Worm (Caenorhabditis elegans) whole organism, L4 larva: ENCODE data around the gene T14G11.1.

Source experiments
- ZK337.2 ChIP-seq: fragments of 200-800 bp; sonication (Bioruptor generic); IDR thresholded peaks from 2 replicates; pipeline ENCODE4 v1.3.6; 2022; ENCODE audit warnings: missing genetic modification reagents, missing genetic modification characterization, missing compliant biosample characterization
- aha-1 ChIP-seq: fragments of 150-350 bp; peaks from one replicate; lab custom pipeline; 2014; ENCODE audit warnings: missing biosample characterization, missing genetic modification characterization
- ama-1 ChIP-seq: fragments of 150-350 bp; optimal IDR thresholded peaks from 2 replicates; lab custom pipeline; 2014; ENCODE audit warnings: inconsistent platforms, mixed read lengths
- ceh-28 ChIP-seq: fragments of 150-350 bp; optimal IDR thresholded peaks from 2 replicates; lab custom pipeline; 2014; ENCODE audit warnings: missing biosample characterization, missing genetic modification reagents, missing genetic modification characterization
- ceh-44 ChIP-seq: fragments of 200-800 bp; sonication (Bioruptor generic); IDR thresholded peaks from 2 replicates; pipeline ENCODE4 v1.3.6; 2022; ENCODE audit warnings: missing genetic modification reagents, missing genetic modification characterization, missing compliant biosample characterization
- daf-16 ChIP-seq, 3 experiments: sonication (generic microtip); optimal IDR thresholded peaks; 2 replicates each; lab custom pipeline; 2016 to 2017; ENCODE audit warnings: missing genetic modification characterization in 3 of 3, missing genetic modification reagents in 3 of 3, mild to moderate bottlenecking in 2 of 3, missing compliant biosample characterization in 2 of 3, missing biosample characterization in 1 of 3, moderate library complexity in 1 of 3
- dve-1 ChIP-seq: sonication (generic microtip); optimal IDR thresholded peaks from 2 replicates; lab custom pipeline; 2017; ENCODE audit warnings: antibody characterized with exemption, mild to moderate bottlenecking, missing genetic modification characterization, missing compliant biosample characterization; ENCODE audit not compliant: insufficient read depth
- gei-8 ChIP-seq: fragments of 200-800 bp; sonication (Bioruptor generic); optimal IDR thresholded peaks from 2 replicates; lab custom pipeline; 2018; ENCODE audit warnings: mild to moderate bottlenecking, missing genetic modification characterization, missing compliant biosample characterization
- hlh-11 ChIP-seq: fragments of 200-800 bp; sonication (Bioruptor generic); optimal IDR thresholded peaks from 2 replicates; lab custom pipeline; 2018; ENCODE audit warnings: mild to moderate bottlenecking, missing genetic modification characterization, missing compliant biosample characterization
- hlh-30 ChIP-seq: sonication (generic microtip); optimal IDR thresholded peaks from 2 replicates; lab custom pipeline; 2017; ENCODE audit warnings: antibody characterized with exemption, mild to moderate bottlenecking, missing genetic modification characterization, missing compliant biosample characterization; ENCODE audit not compliant: insufficient read depth
- lin-13 ChIP-seq: fragments of 150-350 bp; optimal IDR thresholded peaks from 2 replicates; lab custom pipeline; 2014; ENCODE audit warnings: missing biosample characterization, missing genetic modification reagents, missing genetic modification characterization
- lin-29 ChIP-seq: fragments of 200-800 bp; sonication (Bioruptor generic); IDR thresholded peaks from 2 replicates; pipeline ENCODE4 v1.3.6; 2022; ENCODE audit warnings: missing genetic modification reagents, missing genetic modification characterization, missing compliant biosample characterization
- mep-1 ChIP-seq: fragments of 150-350 bp; sonication (generic microtip); optimal IDR thresholded peaks from 3 replicates; lab custom pipeline; 2014; ENCODE audit warnings: missing biosample characterization, missing genetic modification characterization
- mes-2 ChIP-seq: sonication (generic microtip); optimal IDR thresholded peaks from 2 replicates; lab custom pipeline; 2016; ENCODE audit warnings: missing genotype, mild to moderate bottlenecking, missing genetic modification characterization, missing compliant biosample characterization; ENCODE audit not compliant: poor library complexity, severe bottlenecking
- mxl-3 ChIP-seq: fragments of 200-800 bp; sonication (Bioruptor generic); optimal IDR thresholded peaks from 2 replicates; lab custom pipeline; 2018; ENCODE audit warnings: mild to moderate bottlenecking, missing genetic modification characterization, missing compliant biosample characterization
- nhr-11 ChIP-seq: fragments of 150-350 bp; optimal IDR thresholded peaks from 2 replicates; lab custom pipeline; 2014; ENCODE audit warnings: missing biosample characterization, missing genetic modification characterization
- nhr-25 ChIP-seq: sonication (generic microtip); optimal IDR thresholded peaks from 2 replicates; lab custom pipeline; 2017; ENCODE audit warnings: missing genetic modification characterization, mild to moderate bottlenecking, missing compliant biosample characterization, antibody characterized with exemption, moderate library complexity, borderline replicate concordance; ENCODE audit not compliant: insufficient read depth
- nhr-28 ChIP-seq: fragments of 150-350 bp; optimal IDR thresholded peaks from 2 replicates; lab custom pipeline; 2014; ENCODE audit warnings: missing biosample characterization, missing genetic modification characterization
- pha-4 ChIP-seq, 2 experiments: fragments of 150-350 bp in 1 of 2; fragments of 200-800 bp in 1 of 2; sonication (Bioruptor generic) in 1 of 2; IDR thresholded peaks in 1 of 2; optimal IDR thresholded peaks in 1 of 2; 2 replicates each; pipeline versions ENCODE4 v1.3.6 to Lab custom; 2014 to 2022; ENCODE audit warnings: missing genetic modification characterization in 2 of 2, missing genetic modification reagents in 2 of 2, missing biosample characterization in 1 of 2, missing compliant biosample characterization in 1 of 2
- rbr-2 ChIP-seq: sonication (generic microtip); optimal IDR thresholded peaks from 2 replicates; lab custom pipeline; 2016; ENCODE audit warnings: missing genotype, missing genetic modification characterization, missing compliant biosample characterization
- set-16 ChIP-seq: fragments of 200-800 bp; sonication (Bioruptor generic); IDR thresholded peaks from 2 replicates; pipeline ENCODE4 v1.3.6; 2022; ENCODE audit warnings: missing genetic modification reagents, missing genetic modification characterization, missing compliant biosample characterization
- tra-1 ChIP-seq: fragments of 200-800 bp; sonication (Bioruptor generic); IDR thresholded peaks from 2 replicates; pipeline ENCODE4 v1.3.6; 2022; ENCODE audit warnings: missing genetic modification reagents, missing genetic modification characterization, missing compliant biosample characterization
- unc-39 ChIP-seq: sonication (generic microtip); optimal IDR thresholded peaks from 2 replicates; lab custom pipeline; 2017; ENCODE audit warnings: missing biosample characterization, missing genetic modification characterization
- unc-62 ChIP-seq, 3 experiments: fragments of 150-350 bp in 1 of 3; sonication (generic microtip); optimal IDR thresholded peaks in 2 of 3; peaks in 1 of 3; 1 replicate in 1 of 3; 2 replicates in 2 of 3; lab custom pipeline; 2014 to 2017; ENCODE audit warnings: missing biosample characterization in 3 of 3, missing genetic modification characterization in 3 of 3, missing genetic modification reagents in 3 of 3, missing genotype in 1 of 3
- zag-1 ChIP-seq: fragments of 150-350 bp; optimal IDR thresholded peaks from 2 replicates; lab custom pipeline; 2014; ENCODE audit warnings: missing biosample characterization, missing genetic modification characterization

T14G11.1 gene

ce11 chrX:2698197-2698800, 9.5 kb downstream of the T14G11.1 start (continued):
- peak; percentile 54; the same call in 1 of the 2 replicates for TF ChIP-seq pha-4 (GFP tag; IDR thresholded peaks at IDR 0.05; lab: Robert Waterston, UW)
- no peak for TF ChIP-seq pha-4 (tag; optimal IDR thresholded peaks at IDR 0.05; lab: Kevin White, UChicago)
- TF ChIP-seq ceh-28: no peak
- TF ChIP-seq mes-2 (tag; lab: Kevin White, UChicago): peak; percentile 57
- no peak for TF ChIP-seq unc-39 (tag; lab: Kevin White, UChicago)

ce11 chrX:2700649-2701048, 11.9 kb downstream of the T14G11.1 start:
- no peak for TF ChIP-seq gei-8 (GFP tag; lab: Kevin White, UChicago)
- peak in 1 of 2 experiments; percentile 92 for TF ChIP-seq unc-62 (GFP tag; optimal IDR thresholded peaks at IDR 0.05 in 1 of 2; lab: Kevin White, UChicago)
- TF ChIP-seq unc-62 (tag; optimal IDR thresholded peaks at IDR 0.05; lab: Kevin White, UChicago): no peak
- TF ChIP-seq, all 104 proteins: peak for 1

ce11 chrX:2703887-2704286, 15.1 kb downstream of the T14G11.1 start:
- TF ChIP-seq daf-16 (GFP tag; optimal IDR thresholded peaks at IDR 0.05; lab: Kevin White, UChicago) (no peak), daf-16 (tag; optimal IDR thresholded peaks at IDR 0.05; lab: Kevin White, UChicago) (peak; percentile 72), dve-1 (tag; lab: Kevin White, UChicago) (peak; percentile 61), zag-1 (tag; lab: Kevin White, UChicago) (no peak), hlh-30 (peak; percentile 10), mes-2 (tag; lab: Kevin White, UChicago) (no peak), mep-1 (tag; lab: Kevin White, UChicago) (peak; percentile 36), lin-29 (no peak)
- TF ChIP-seq, all 104 proteins: peak for 4

- TF ChIP-seq nhr-28 (peak; percentile 14), lin-13 (no peak)
- TF ChIP-seq, all 104 proteins: peak for 1
Measured at ce11 chrX:2704768-2705486, 16.1 kb downstream of the T14G11.1 start.

ce11 chrX:2705809-2706378, 17.1 kb downstream of the T14G11.1 start, which contains the start of gene igcm-3:
igcm-3 (minus strand) TSS chrX:2705859.
- TF ChIP-seq aha-1 (tag; lab: Kevin White, UChicago) (peak; percentile 96), mes-2 (tag; lab: Kevin White, UChicago) (peak; percentile 7), mep-1 (tag; lab: Kevin White, UChicago) (peak; percentile 4), ZK337.2 (GFP tag; lab: Robert Waterston, UW) (0 out of 2 replicates have a peak, but pooled peaks have one; percentile 26), rbr-2 (tag; lab: Kevin White, UChicago) (no peak), nhr-11 (tag; lab: Kevin White, UChicago) (no peak), nhr-28 (no peak), set-16 (GFP tag; lab: Robert Waterston, UW) (0 out of 2 replicates have a peak, but pooled peaks have one; percentile 30)

ce11 chrX:2707480-2708015, 18.8 kb downstream of the T14G11.1 start:
- TF ChIP-seq ama-1 (lab: Kevin White, UChicago) (no peak), tra-1 (no peak), mxl-3 (no peak), ceh-44 (GFP tag; lab: Robert Waterston, UW) (no peak), aha-1 (tag; lab: Kevin White, UChicago) (peak; percentile 44), nhr-25 (tag; lab: Kevin White, UChicago) (peak; percentile 0), hlh-30 (no peak), unc-62 (GFP tag; optimal IDR thresholded peaks at IDR 0.05 in 1 of 2; lab: Kevin White, UChicago) (peak in 1 of 2 experiments; percentile 48), unc-62 (tag; optimal IDR thresholded peaks at IDR 0.05; lab: Kevin White, UChicago) (no peak), rbr-2 (tag; lab: Kevin White, UChicago) (no peak), hlh-11 (no peak)
- TF ChIP-seq, all 104 proteins: peak for 3
